Fruit fly (Drosophila melanogaster): Measurements from ENCODE around the gene Srp54k.

Srp54k gene

DNA sequence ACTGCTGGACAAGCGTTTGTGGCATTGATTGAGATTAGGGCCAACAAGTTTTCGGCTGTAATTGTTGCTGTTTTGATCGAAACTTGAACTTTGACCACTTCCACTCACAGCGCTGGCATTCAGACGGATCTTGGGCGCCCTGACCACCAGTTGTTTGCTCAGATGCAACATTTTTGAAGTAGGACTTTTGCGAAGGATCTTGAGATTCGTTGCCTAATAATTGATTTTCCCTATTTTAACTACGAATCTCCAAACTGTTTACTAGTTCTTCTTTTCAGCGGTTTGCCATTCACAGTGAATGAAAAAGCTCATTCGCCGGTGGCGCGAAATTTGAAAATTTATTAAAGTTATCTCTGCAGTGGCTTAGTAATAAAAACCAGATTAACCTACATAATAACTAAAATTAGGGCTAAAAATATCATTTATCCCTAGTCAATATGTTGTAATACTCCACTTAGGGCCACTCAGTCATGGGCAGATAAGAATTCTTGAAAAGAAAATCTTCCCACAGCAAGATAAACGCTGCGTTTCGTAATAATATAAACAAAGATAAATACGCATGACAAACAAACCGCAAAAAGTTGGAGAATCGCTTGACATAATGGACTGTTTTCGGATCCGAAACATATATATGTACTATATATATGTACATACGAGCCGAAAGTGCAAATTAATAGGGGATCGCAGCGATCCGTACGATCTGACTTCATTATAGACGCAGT lies 10.9 kb upstream of the Srp54k start, which contains the start of the genes Dhrs4 and Gdap1:
Gene Dhrs4, minus strand, starts transcription at position 267 of the 722 bp plus-strand sequence.
Gene Gdap1, plus strand, starts transcription at position 574 of the 722 bp plus-strand sequence.
- TF ChIP-seq CG10366 (GFP tag; IDR thresholded peaks at IDR 0.05) (no peak), Med (GFP tag) (peak; percentile 56), CG13424 (tag; optimal IDR thresholded peaks at IDR 0.05) (no peak), CG2129 (GFP tag; IDR thresholded peaks at IDR 0.05; ENCODE audit: partially characterized antibody) (no peak), Hand (GFP tag; optimal IDR thresholded peaks at IDR 0.05) (no peak), Hmr (GFP tag; optimal IDR thresholded peaks at IDR 0.05) (no peak), Six4 (GFP tag; optimal IDR thresholded peaks at IDR 0.05) (no peak), CG5180 (GFP tag; optimal IDR thresholded peaks at IDR 0.05) (no peak), CG13775 (GFP tag; optimal IDR thresholded peaks at IDR 0.05) (no peak), Fer1 (GFP tag; optimal IDR thresholded peaks at IDR 0.05) (peak; percentile 42), Atf-2 (GFP tag; optimal IDR thresholded peaks at IDR 0.05) (no peak), exex (tag; optimal IDR thresholded peaks at IDR 0.05) (peak; percentile 14), bsh (GFP tag; optimal IDR thresholded peaks at IDR 0.05) (peak in 1 of 2 experiments; percentile 53), wdn (GFP tag; IDR thresholded peaks at IDR 0.05) (no peak), CG13296 (GFP tag; optimal IDR thresholded peaks at IDR 0.05) (peak; percentile 40), CG17385 (GFP tag; optimal IDR thresholded peaks at IDR 0.05) (peak; percentile 74), sens (GFP tag) (peak; percentile 64), CG4328 (GFP tag; optimal IDR thresholded peaks at IDR 0.05) (no peak), fd96Cb (tag; optimal IDR thresholded peaks at IDR 0.05) (no peak), Pdp1 (GFP tag; optimal IDR thresholded peaks at IDR 0.05) (peak in 1 of 2 experiments; percentile 44), Dp (GFP tag; optimal IDR thresholded peaks at IDR 0.05) (peak; percentile 87), CG8359 (GFP tag; optimal IDR thresholded peaks at IDR 0.05; ENCODE audit: borderline replicate concordance) (no peak), odd (GFP tag; optimal IDR thresholded peaks at IDR 0.05) (no peak), Hr51 (GFP tag; optimal IDR thresholded peaks at IDR 0.05) (no peak), pzg (GFP tag; optimal IDR thresholded peaks at IDR 0.05) (peak; percentile 24), z (GFP tag; IDR thresholded peaks at IDR 0.05) (no peak), CG15514 (GFP tag; optimal IDR thresholded peaks at IDR 0.05) (peak; percentile 96), MBD-R2 (GFP tag; IDR thresholded peaks at IDR 0.05) (peak; percentile 35), crp (GFP tag; optimal IDR thresholded peaks at IDR 0.05) (peak in 1 of 2 experiments; percentile 67), E2f2 (GFP tag; IDR thresholded peaks at IDR 0.05) (peak; percentile 89), Elba2 (GFP tag; optimal IDR thresholded peaks at IDR 0.05) (no peak), Hr78 (GFP tag; optimal IDR thresholded peaks at IDR 0.05) (peak in 1 of 2 experiments; percentile 93), MESR4 (GFP tag; optimal IDR thresholded peaks at IDR 0.05) (peak; percentile 12), nom (GFP tag; optimal IDR thresholded peaks at IDR 0.05) (peak; percentile 79), CG31388 (GFP tag; optimal IDR thresholded peaks at IDR 0.05) (no peak), CG10147 (GFP tag; optimal IDR thresholded peaks at IDR 0.05) (no peak), Rfx (GFP tag; IDR thresholded peaks at IDR 0.05) (0 out of 2 replicates have a peak, but pooled peaks have one; percentile 21)

DNA sequence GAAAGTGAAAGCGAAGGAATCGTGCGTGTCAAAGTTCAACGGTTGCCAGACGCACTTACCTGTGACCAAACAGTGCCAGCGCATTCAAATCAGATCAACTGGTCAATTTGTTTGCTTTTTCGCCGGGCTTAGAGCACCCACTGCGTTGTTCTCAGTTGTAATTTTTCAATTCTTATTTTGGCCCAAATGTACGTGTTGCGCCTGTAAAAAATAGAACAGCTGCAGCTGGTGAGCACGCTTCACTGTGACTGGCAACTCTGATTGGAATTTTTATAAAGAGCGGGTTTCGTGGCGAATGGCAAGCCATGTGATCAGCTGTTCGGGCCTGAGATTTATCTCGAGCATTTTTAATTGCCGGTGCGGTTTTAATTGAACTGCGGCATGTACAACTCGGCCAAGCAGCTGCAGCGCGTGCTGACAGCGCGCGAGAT lies 6.6 kb upstream of the Srp54k start, which contains the start of the genes Fitm and AlaRS-m:
Gene Fitm, minus strand, starts transcription at position 250 of the 431 bp plus-strand sequence.
Gene AlaRS-m, plus strand, starts transcription at position 285 of the 431 bp plus-strand sequence.
- TF ChIP-seq CG4707 (GFP tag; optimal IDR thresholded peaks at IDR 0.05) (no peak), CG17612 (GFP tag; IDR thresholded peaks at IDR 0.05) (no peak), pum (GFP tag; optimal IDR thresholded peaks at IDR 0.05) (no peak), Trl (optimal IDR thresholded peaks at IDR 0.05) (no peak), Trl (GFP tag; optimal IDR thresholded peaks at IDR 0.05) (no peak), CG34422 (GFP tag; IDR thresholded peaks at IDR 0.05) (peak; percentile 51; the same call in 1 of the 3 replicates), Oli (tag; optimal IDR thresholded peaks at IDR 0.05) (no peak), run (tag; optimal IDR thresholded peaks at IDR 0.05) (no peak), BEAF-32 (GFP tag; optimal IDR thresholded peaks at IDR 0.05) (peak; percentile 0), hth (optimal IDR thresholded peaks at IDR 0.05) (no peak), Antp (GFP tag; optimal IDR thresholded peaks at IDR 0.05) (no peak), CG18619 (GFP tag; optimal IDR thresholded peaks at IDR 0.05) (no peak), dm (GFP tag; optimal IDR thresholded peaks at IDR 0.05) (peak; percentile 33), Med (GFP tag) (peak; percentile 68)

Data from whole organism, embryonic.